Worm (Caenorhabditis elegans) whole organism, L4 larva: ENCODE data around the gene glr-8.

Experiments
- F10B5.3 ChIP-seq: sonication (generic microtip); optimal IDR thresholded peaks from 2 replicates; lab custom pipeline; 2016; ENCODE audit warnings: mild to moderate bottlenecking, missing genetic modification characterization, missing compliant biosample characterization
- F26F4.8 ChIP-seq: fragments of 200-800 bp; sonication (Bioruptor generic); conservative IDR thresholded peaks from 2 replicates; pipeline ENCODE4 v1.3.6; 2022; ENCODE audit warnings: missing genetic modification characterization, missing compliant biosample characterization
- F44E2.7 ChIP-seq: fragments of 200-800 bp; sonication (Bioruptor generic); IDR thresholded peaks from 2 replicates; pipeline ENCODE4 v2.1.2; 2022; ENCODE audit warnings: missing genetic modification characterization, missing compliant biosample characterization
- Y105C5A.15 ChIP-seq: fragments of 200-800 bp; sonication (Bioruptor generic); IDR thresholded peaks from 2 replicates; pipeline ENCODE4 v1.3.6; 2022; ENCODE audit warnings: missing genetic modification characterization, missing compliant biosample characterization
- Y5F2A.4 ChIP-seq: fragments of 200-800 bp; sonication (Bioruptor generic); optimal IDR thresholded peaks from 2 replicates; lab custom pipeline; 2018; ENCODE audit warnings: mild to moderate bottlenecking, missing genetic modification characterization, missing compliant biosample characterization
- aha-1 ChIP-seq: fragments of 150-350 bp; peaks from one replicate; lab custom pipeline; 2014; ENCODE audit warnings: missing biosample characterization, missing genetic modification characterization
- aly-2 ChIP-seq: sonication (generic microtip); optimal IDR thresholded peaks from 2 replicates; lab custom pipeline; 2018; ENCODE audit warnings: missing biosample characterization, missing genetic modification characterization
- ama-1 ChIP-seq: fragments of 150-350 bp; optimal IDR thresholded peaks from 2 replicates; lab custom pipeline; 2014; ENCODE audit warnings: inconsistent platforms, mixed read lengths
- arid-1 ChIP-seq: fragments of 200-800 bp; sonication (Bioruptor generic); conservative IDR thresholded peaks from 2 replicates; pipeline ENCODE4 v1.3.6; 2022; ENCODE audit warnings: missing genetic modification reagents, missing genetic modification characterization, missing compliant biosample characterization
- ceh-20 ChIP-seq: fragments of 200-800 bp; sonication (Bioruptor generic); IDR thresholded peaks from 2 replicates; pipeline ENCODE4 v1.3.6; 2022; ENCODE audit warnings: missing genetic modification reagents, missing genetic modification characterization, missing compliant biosample characterization
- ceh-28 ChIP-seq: fragments of 150-350 bp; optimal IDR thresholded peaks from 2 replicates; lab custom pipeline; 2014; ENCODE audit warnings: missing biosample characterization, missing genetic modification reagents, missing genetic modification characterization
- ceh-44 ChIP-seq: fragments of 200-800 bp; sonication (Bioruptor generic); IDR thresholded peaks from 2 replicates; pipeline ENCODE4 v1.3.6; 2022; ENCODE audit warnings: missing genetic modification reagents, missing genetic modification characterization, missing compliant biosample characterization
- ceh-62 ChIP-seq: sonication (generic microtip); optimal IDR thresholded peaks from 2 replicates; lab custom pipeline; 2017; ENCODE audit warnings: missing biosample characterization, missing genetic modification characterization
- ces-1 ChIP-seq: fragments of 150-350 bp; sonication (generic microtip); optimal IDR thresholded peaks from 4 replicates; lab custom pipeline; 2014; ENCODE audit warnings: missing biosample characterization, missing genetic modification reagents, missing genetic modification characterization
- ctbp-1 ChIP-seq: fragments of 200-800 bp; sonication (Bioruptor generic); IDR thresholded peaks from 2 replicates; pipeline ENCODE4 v1.3.6; 2022; ENCODE audit warnings: missing genetic modification reagents, missing genetic modification characterization, missing compliant biosample characterization
- daf-12 ChIP-seq: fragments of 150-350 bp; optimal IDR thresholded peaks from 2 replicates; lab custom pipeline; 2014; ENCODE audit warnings: missing biosample characterization, missing genetic modification reagents, missing genetic modification characterization
- daf-8 ChIP-seq: fragments of 200-800 bp; sonication (Bioruptor generic); IDR thresholded peaks from 2 replicates; pipeline ENCODE4 v1.3.6; 2022; ENCODE audit warnings: missing genetic modification characterization, missing compliant biosample characterization
- dmd-8 ChIP-seq: fragments of 200-800 bp; sonication (Bioruptor generic); IDR thresholded peaks from 2 replicates; pipeline ENCODE4 v1.3.6; 2022; ENCODE audit warnings: missing genetic modification characterization, missing compliant biosample characterization
- dmd-9 ChIP-seq: fragments of 200-800 bp; sonication (Bioruptor generic); IDR thresholded peaks from 2 replicates; pipeline ENCODE4 v1.3.6; 2022; ENCODE audit warnings: missing genetic modification reagents, missing genetic modification characterization, missing compliant biosample characterization
- dpl-1 ChIP-seq: fragments of 150-350 bp; optimal IDR thresholded peaks from 2 replicates; lab custom pipeline; 2014; ENCODE audit warnings: missing biosample characterization, missing genetic modification reagents, missing genetic modification characterization
- dve-1 ChIP-seq: sonication (generic microtip); optimal IDR thresholded peaks from 2 replicates; lab custom pipeline; 2017; ENCODE audit warnings: antibody characterized with exemption, mild to moderate bottlenecking, missing genetic modification characterization, missing compliant biosample characterization; ENCODE audit not compliant: insufficient read depth
- hlh-11 ChIP-seq: fragments of 200-800 bp; sonication (Bioruptor generic); optimal IDR thresholded peaks from 2 replicates; lab custom pipeline; 2018; ENCODE audit warnings: mild to moderate bottlenecking, missing genetic modification characterization, missing compliant biosample characterization
- lin-13 ChIP-seq: fragments of 150-350 bp; optimal IDR thresholded peaks from 2 replicates; lab custom pipeline; 2014; ENCODE audit warnings: missing biosample characterization, missing genetic modification reagents, missing genetic modification characterization
- lin-15B ChIP-seq: fragments of 150-350 bp; sonication (generic microtip); optimal IDR thresholded peaks from 3 replicates; lab custom pipeline; 2014; ENCODE audit warnings: missing biosample characterization, missing genetic modification characterization
- lin-38 ChIP-seq: fragments of 200-800 bp; sonication (Bioruptor generic); IDR thresholded peaks from 2 replicates; pipeline ENCODE4 v1.3.6; 2022; ENCODE audit warnings: missing genetic modification reagents, missing genetic modification characterization, missing compliant biosample characterization
- lin-39 ChIP-seq: fragments of 150-350 bp; optimal IDR thresholded peaks from 2 replicates; lab custom pipeline; 2014; ENCODE audit warnings: missing biosample characterization, missing genetic modification reagents, missing genetic modification characterization
- lir-3 ChIP-seq: sonication (generic microtip); optimal IDR thresholded peaks from 2 replicates; lab custom pipeline; 2016; ENCODE audit warnings: mild to moderate bottlenecking, missing genetic modification characterization, missing compliant biosample characterization
- lsy-2 ChIP-seq, 2 experiments: fragments of 150-350 bp in 1 of 2; sonication (generic microtip) in 1 of 2; optimal IDR thresholded peaks; 2 replicates each; lab custom pipeline; 2014 to 2017; ENCODE audit warnings: missing biosample characterization in 2 of 2, missing genetic modification characterization in 2 of 2
- madf-5 ChIP-seq, 2 experiments: fragments of 200-800 bp; sonication (Bioruptor generic); IDR thresholded peaks; 2 replicates each; pipeline ENCODE4 v1.3.6; 2022; ENCODE audit warnings: missing compliant biosample characterization in 2 of 2, missing genetic modification characterization in 2 of 2
- madf-9 ChIP-seq: fragments of 200-800 bp; sonication (Bioruptor generic); conservative IDR thresholded peaks from 2 replicates; pipeline ENCODE4 v1.3.6; 2022; ENCODE audit warnings: missing genetic modification reagents, missing genetic modification characterization, missing compliant biosample characterization
- mdl-1 ChIP-seq, 2 experiments: fragments of 150-350 bp in 1 of 2; sonication (generic microtip) in 1 of 2; optimal IDR thresholded peaks; 2 replicates each; lab custom pipeline; 2014 to 2017; ENCODE audit warnings: missing biosample characterization in 2 of 2, missing genetic modification characterization in 2 of 2
- mdt-29 ChIP-seq: fragments of 200-800 bp; sonication (Bioruptor generic); IDR thresholded peaks from 2 replicates; pipeline ENCODE4 v1.3.6; 2022; ENCODE audit warnings: missing genetic modification reagents, missing genetic modification characterization, missing compliant biosample characterization
- mes-2 ChIP-seq: sonication (generic microtip); optimal IDR thresholded peaks from 2 replicates; lab custom pipeline; 2016; ENCODE audit warnings: missing genotype, mild to moderate bottlenecking, missing genetic modification characterization, missing compliant biosample characterization; ENCODE audit not compliant: poor library complexity, severe bottlenecking
- nhr-111 ChIP-seq: fragments of 200-800 bp; sonication (Bioruptor generic); optimal IDR thresholded peaks from 2 replicates; lab custom pipeline; 2018; ENCODE audit warnings: mild to moderate bottlenecking, missing genetic modification characterization, missing compliant biosample characterization
- nhr-237 ChIP-seq: sonication (generic microtip); optimal IDR thresholded peaks from 2 replicates; lab custom pipeline; 2017; ENCODE audit warnings: missing biosample characterization, missing genetic modification characterization
- nhr-25 ChIP-seq: sonication (generic microtip); optimal IDR thresholded peaks from 2 replicates; lab custom pipeline; 2017; ENCODE audit warnings: missing genetic modification characterization, mild to moderate bottlenecking, missing compliant biosample characterization, antibody characterized with exemption, moderate library complexity, borderline replicate concordance; ENCODE audit not compliant: insufficient read depth
- nhr-28 ChIP-seq: fragments of 150-350 bp; optimal IDR thresholded peaks from 2 replicates; lab custom pipeline; 2014; ENCODE audit warnings: missing biosample characterization, missing genetic modification characterization
- nhr-76 ChIP-seq: fragments of 150-350 bp; optimal IDR thresholded peaks from 2 replicates; lab custom pipeline; 2014; ENCODE audit warnings: missing biosample characterization, missing genetic modification characterization
- php-3 ChIP-seq: fragments of 200-800 bp; sonication (Bioruptor generic); IDR thresholded peaks from 2 replicates; pipeline ENCODE4 v1.3.6; 2022; ENCODE audit warnings: missing genetic modification reagents, missing genetic modification characterization, missing compliant biosample characterization
- pqm-1 ChIP-seq: sonication (generic microtip); optimal IDR thresholded peaks from 2 replicates; lab custom pipeline; 2017; ENCODE audit warnings: missing biosample characterization, missing genetic modification characterization
- saeg-2 ChIP-seq: fragments of 200-800 bp; sonication (Bioruptor generic); IDR thresholded peaks from 2 replicates; pipeline ENCODE4 v1.3.6; 2022; ENCODE audit warnings: missing genetic modification reagents, missing genetic modification characterization, missing compliant biosample characterization
- sdz-12 ChIP-seq: fragments of 200-800 bp; sonication (Bioruptor generic); optimal IDR thresholded peaks from 2 replicates; lab custom pipeline; 2018; ENCODE audit warnings: mild to moderate bottlenecking, missing genetic modification characterization, missing compliant biosample characterization
- set-16 ChIP-seq: fragments of 200-800 bp; sonication (Bioruptor generic); IDR thresholded peaks from 2 replicates; pipeline ENCODE4 v1.3.6; 2022; ENCODE audit warnings: missing genetic modification reagents, missing genetic modification characterization, missing compliant biosample characterization
- snpc-1.2 ChIP-seq: fragments of 200-800 bp; sonication (Bioruptor generic); IDR thresholded peaks from 2 replicates; pipeline ENCODE4 v1.3.6; 2022; ENCODE audit warnings: missing genetic modification reagents, missing genetic modification characterization, missing compliant biosample characterization
- snpc-4 ChIP-seq: fragments of 150-350 bp; optimal IDR thresholded peaks from 2 replicates; lab custom pipeline; 2014; ENCODE audit warnings: missing biosample characterization, missing genetic modification characterization
- tag-97 ChIP-seq: fragments of 200-800 bp; sonication (Bioruptor generic); IDR thresholded peaks from 2 replicates; pipeline ENCODE4 v1.3.6; 2022; ENCODE audit warnings: missing genetic modification characterization, missing compliant biosample characterization
- unc-130 ChIP-seq: sonication (generic microtip); optimal IDR thresholded peaks from 2 replicates; lab custom pipeline; 2016; ENCODE audit warnings: missing genetic modification reagents, missing genetic modification characterization, missing compliant biosample characterization
- unc-62 ChIP-seq, 3 experiments: fragments of 150-350 bp in 1 of 3; sonication (generic microtip); optimal IDR thresholded peaks in 2 of 3; peaks in 1 of 3; 1 replicate in 1 of 3; 2 replicates in 2 of 3; lab custom pipeline; 2014 to 2017; ENCODE audit warnings: missing biosample characterization in 3 of 3, missing genetic modification characterization in 3 of 3, missing genetic modification reagents in 3 of 3, missing genotype in 1 of 3
- vab-7 ChIP-seq: fragments of 200-800 bp; sonication (Bioruptor generic); IDR thresholded peaks from 2 replicates; pipeline ENCODE4 v1.3.6; 2022; ENCODE audit warnings: missing genetic modification reagents, missing genetic modification characterization, missing compliant biosample characterization
- zag-1 ChIP-seq: fragments of 150-350 bp; optimal IDR thresholded peaks from 2 replicates; lab custom pipeline; 2014; ENCODE audit warnings: missing biosample characterization, missing genetic modification characterization
- zfp-2 ChIP-seq: sonication (generic microtip); optimal IDR thresholded peaks from 2 replicates; lab custom pipeline; 2016; ENCODE audit warnings: mild to moderate bottlenecking, missing genetic modification characterization, missing compliant biosample characterization
- ztf-11 ChIP-seq: fragments of 150-350 bp; optimal IDR thresholded peaks from 2 replicates; lab custom pipeline; 2014; ENCODE audit warnings: missing biosample characterization, missing genetic modification characterization

Gene glr-8

DNA sequence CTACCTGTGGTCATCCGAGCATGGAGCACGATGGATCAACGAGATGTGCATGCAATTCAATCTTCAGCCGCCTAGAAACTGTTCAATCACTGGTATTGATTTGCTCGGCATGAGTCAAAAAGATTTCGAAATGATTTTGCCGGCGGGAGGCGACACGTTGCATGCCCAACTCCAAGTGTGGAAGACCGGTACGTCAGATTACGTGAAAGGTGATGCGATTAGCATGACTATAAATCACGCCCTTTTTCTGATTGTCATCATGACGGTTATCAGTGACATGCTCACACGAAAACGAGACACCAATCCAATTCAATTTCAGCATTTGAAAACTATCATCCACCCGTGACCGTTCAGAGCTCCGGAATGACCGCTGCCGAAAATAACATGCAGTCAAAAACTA lies 14.9 kb downstream of the glr-8 start (continued):
- TF ChIP-seq F44E2.7 (GFP tag; lab: Robert Waterston, UW) (no peak), nhr-25 (tag; lab: Kevin White, UChicago) (no peak), ceh-20 (GFP tag; lab: Robert Waterston, UW) (peak; percentile 59; the same call in 1 of the 2 replicates), aha-1 (tag; lab: Kevin White, UChicago) (no peak), dpl-1 (no peak), daf-12 (tag; lab: Kevin White, UChicago) (no peak), php-3 (GFP tag; lab: Robert Waterston, UW) (peak; percentile 78), F10B5.3 (tag; lab: Kevin White, UChicago) (no peak), lin-39 (tag; lab: Kevin White, UChicago) (no peak), madf-5 (GFP tag; IDR thresholded peaks at IDR 0.05; lab: Robert Waterston, UW) (no peak), mdl-1 (tag; optimal IDR thresholded peaks at IDR 0.05; lab: Kevin White, UChicago) (no peak), dmd-8 (no peak), sdz-12 (GFP tag; lab: Kevin White, UChicago) (no peak), lir-3 (no peak), mes-2 (tag; lab: Kevin White, UChicago) (no peak), madf-9 (GFP tag; lab: Robert Waterston, UW) (no peak), ceh-44 (GFP tag; lab: Robert Waterston, UW) (no peak), dve-1 (peak; percentile 49), pqm-1 (tag; lab: Kevin White, UChicago) (peak; percentile 13), lsy-2 (tag; optimal IDR thresholded peaks at IDR 0.05; lab: Kevin White, UChicago) (no peak), lin-38 (GFP tag; lab: Robert Waterston, UW) (no peak), dmd-9 (GFP tag; lab: Robert Waterston, UW) (no peak), Y5F2A.4 (no peak), saeg-2 (0 out of 2 replicates have a peak, but pooled peaks have one; percentile 33), set-16 (GFP tag; lab: Robert Waterston, UW) (no peak), aly-2 (no peak), vab-7 (no peak), nhr-111 (GFP tag; lab: Kevin White, UChicago) (no peak), daf-8 (GFP tag; lab: Robert Waterston, UW) (no peak), unc-62 (GFP tag; optimal IDR thresholded peaks at IDR 0.05 in 1 of 2; lab: Kevin White, UChicago) (peak in 1 of 2 experiments; percentile 63), unc-62 (tag; optimal IDR thresholded peaks at IDR 0.05; lab: Kevin White, UChicago) (no peak), Y105C5A.15 (GFP tag; lab: Robert Waterston, UW) (no peak), ztf-11 (tag; lab: Kevin White, UChicago) (no peak), zag-1 (tag; lab: Kevin White, UChicago) (no peak), nhr-28 (tag; lab: Kevin White, UChicago) (no peak), ama-1 (lab: Kevin White, UChicago) (no peak), nhr-237 (tag; lab: Kevin White, UChicago) (no peak), hlh-11 (tag; lab: Kevin White, UChicago) (peak; percentile 42), snpc-1.2 (GFP tag; lab: Robert Waterston, UW) (no peak), ceh-62 (tag; lab: Kevin White, UChicago) (no peak), snpc-4 (tag; lab: Kevin White, UChicago) (no peak), lin-15B (tag; lab: Kevin White, UChicago) (no peak), arid-1 (GFP tag; lab: Robert Waterston, UW) (no peak), nhr-76 (tag; lab: Kevin White, UChicago) (no peak), unc-130 (no peak), lin-13 (GFP tag; lab: Kevin White, UChicago) (no peak), tag-97 (GFP tag; lab: Robert Waterston, UW) (no peak), zfp-2 (no peak), ctbp-1 (GFP tag; lab: Robert Waterston, UW) (no peak), mdt-29 (GFP tag; lab: Robert Waterston, UW) (no peak), F26F4.8 (no peak), ces-1 (GFP tag; lab: Kevin White, UChicago) (no peak), ceh-28 (no peak)
